Fruit fly (Drosophila melanogaster): ENCODE results near the gene CG46306.

- TF ChIP-seq CG4617 (GFP tag; optimal IDR thresholded peaks at IDR 0.05; ENCODE audit: borderline replicate concordance) (no peak), Ada2b (GFP tag; IDR thresholded peaks at IDR 0.05) (no peak), h (optimal IDR thresholded peaks at IDR 0.05) (no peak), fu2 (GFP tag; optimal IDR thresholded peaks at IDR 0.05) (no peak), stc (GFP tag; IDR thresholded peaks at IDR 0.05) (no peak), vfl (GFP tag; optimal IDR thresholded peaks at IDR 0.05) (no peak), Vsx1 (GFP tag; optimal IDR thresholded peaks at IDR 0.05) (no peak), wdn (GFP tag; IDR thresholded peaks at IDR 0.05) (no peak), zfh2 (GFP tag; optimal IDR thresholded peaks at IDR 0.05) (no peak), CG12236 (GFP tag; optimal IDR thresholded peaks at IDR 0.05) (no peak), E2f2 (GFP tag; IDR thresholded peaks at IDR 0.05) (no peak), her (GFP tag; optimal IDR thresholded peaks at IDR 0.05) (no peak)
These were observed 35.4 kb downstream of the CG46306 start for dm6 chrX:16799914-16800313.

All from whole organism, embryonic.